Worm (Caenorhabditis elegans): ENCODE data around the gene F08F8.11.

F08F8.11 gene

DNA sequence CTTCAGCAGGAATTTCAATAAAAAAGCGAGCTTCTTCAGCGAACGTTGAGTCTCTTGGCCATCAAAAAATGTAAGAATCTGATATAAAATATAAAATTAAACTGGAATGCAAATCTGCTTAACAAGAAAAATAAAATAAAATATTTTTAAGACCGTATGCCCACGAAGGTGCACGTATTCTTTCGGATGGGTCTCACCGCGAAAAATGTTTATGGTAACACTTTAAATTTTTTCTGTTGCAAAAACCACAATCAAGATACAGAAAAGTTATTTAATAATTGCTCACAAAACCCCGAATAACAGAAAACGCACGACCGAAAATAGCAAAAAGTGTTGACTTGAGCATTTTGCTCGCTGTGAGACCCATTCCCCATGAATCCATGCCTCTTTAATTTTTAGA is 26.6 kb upstream of the F08F8.11 start:
- TF ChIP-seq hlh-8 (tag; optimal IDR thresholded peaks at IDR 0.05) (no peak), tbx-2 (tag; optimal IDR thresholded peaks at IDR 0.05) (no peak), ets-4 (tag; optimal IDR thresholded peaks at IDR 0.05) (no peak), mec-3 (tag; optimal IDR thresholded peaks at IDR 0.05; ENCODE audit: borderline replicate concordance) (no peak), fax-1 (tag; optimal IDR thresholded peaks at IDR 0.05) (no peak), ceh-30 (tag; optimal IDR thresholded peaks at IDR 0.05) (no peak), ceh-6 (GFP tag; optimal IDR thresholded peaks at IDR 0.05) (no peak), sox-2 (GFP tag; IDR thresholded peaks at IDR 0.05) (no peak), pag-3 (tag; optimal IDR thresholded peaks at IDR 0.05; ENCODE audit: borderline replicate concordance) (no peak), ref-2 (tag; optimal IDR thresholded peaks at IDR 0.05) (no peak), tbx-7 (tag; optimal IDR thresholded peaks at IDR 0.05) (no peak), ceh-34 (tag; optimal IDR thresholded peaks at IDR 0.05) (no peak), eyg-1 (tag; optimal IDR thresholded peaks at IDR 0.05) (no peak), lin-11 (tag; optimal IDR thresholded peaks at IDR 0.05) (no peak)

DNA sequence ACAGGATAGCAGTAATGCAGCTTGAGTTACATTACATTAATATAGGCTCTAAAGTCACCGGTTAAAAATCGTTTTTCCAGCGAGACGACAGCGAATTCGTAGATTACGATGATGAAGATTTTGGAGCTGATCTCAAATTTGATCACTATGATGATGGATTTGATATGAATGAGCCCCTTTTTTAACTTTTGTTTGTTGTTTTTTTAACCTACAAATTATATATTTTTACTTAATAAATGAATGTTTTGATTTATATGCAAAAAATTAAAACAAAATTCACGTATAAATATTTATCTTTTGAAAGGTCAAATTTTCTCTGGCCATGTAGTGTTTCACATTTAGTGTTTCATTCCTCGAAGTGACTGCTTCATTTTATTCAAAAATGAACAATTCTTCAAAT is 22.3 kb upstream of the F08F8.11 start, which contains the start of gene F08F8.6:
TSS of gene F08F8.6 (plus strand) at position 301 of the 400 bp plus-strand sequence.
- TF ChIP-seq pat-9 (tag; optimal IDR thresholded peaks at IDR 0.05) (no peak), ceh-30 (tag; optimal IDR thresholded peaks at IDR 0.05) (no peak), unc-86 (tag; optimal IDR thresholded peaks at IDR 0.05) (no peak), rnt-1 (tag; optimal IDR thresholded peaks at IDR 0.05) (no peak), ztf-16 (tag; optimal IDR thresholded peaks at IDR 0.05) (no peak), ceh-19 (GFP tag; optimal IDR thresholded peaks at IDR 0.05) (no peak), che-1 (tag; optimal IDR thresholded peaks at IDR 0.05) (no peak)

- TF ChIP-seq nfya-1 (tag; optimal IDR thresholded peaks at IDR 0.05), result no peak
- TF ChIP-seq Y22D7AL.16 (tag; optimal IDR thresholded peaks at IDR 0.05), result no peak
- TF ChIP-seq pag-3 (tag; optimal IDR thresholded peaks at IDR 0.05; ENCODE audit: borderline replicate concordance), result no peak
- no peak for TF ChIP-seq ceh-24 (tag; optimal IDR thresholded peaks at IDR 0.05)
- no peak for TF ChIP-seq tbx-7 (tag; optimal IDR thresholded peaks at IDR 0.05)
- TF ChIP-seq pha-4 (tag; optimal IDR thresholded peaks at IDR 0.05), result no peak
- TF ChIP-seq ztf-16 (tag; optimal IDR thresholded peaks at IDR 0.05), result no peak
- no peak for TF ChIP-seq ahr-1 (tag; optimal IDR thresholded peaks at IDR 0.05)
Observed at ce11 chrIII:7347049-7347448, 18.7 kb upstream of the F08F8.11 start, which contains the start of gene F08F8.7. Gene F08F8.7, minus strand, starts transcription at chrIII:7347149.

- TF ChIP-seq ceh-14 (tag; optimal IDR thresholded peaks at IDR 0.05) (no peak), hlh-15 (tag; optimal IDR thresholded peaks at IDR 0.05) (no peak), eyg-1 (tag; optimal IDR thresholded peaks at IDR 0.05) (no peak)
Observed at ce11 chrIII:7349075-7349474, 16.6 kb upstream of the F08F8.11 start, which contains the start of gene gos-28. Gene gos-28, minus strand, starts transcription at chrIII:7349175.

DNA sequence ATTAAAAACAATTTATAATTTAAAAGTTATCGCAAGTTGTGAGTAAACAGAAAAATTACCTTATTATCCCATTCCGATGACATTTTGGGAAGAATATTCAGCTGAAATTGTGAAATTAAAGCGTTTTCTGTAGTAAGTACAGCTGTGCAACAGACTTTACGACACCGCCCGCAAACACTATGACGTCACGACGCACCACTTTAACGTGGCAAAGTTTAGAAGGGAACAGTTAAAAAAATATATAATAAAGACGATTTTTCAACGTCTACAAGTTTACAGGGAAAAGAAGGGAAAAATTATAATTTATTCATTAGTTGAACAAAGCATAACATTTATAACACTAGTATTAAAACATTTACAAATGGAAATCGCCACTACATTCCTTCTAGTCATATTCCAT is 11.8 kb upstream of the F08F8.11 start, which contains the start of gene F08F8.9:
TSS of gene F08F8.9 (minus strand) at position 101 of the 400 bp plus-strand sequence.
- TF ChIP-seq sox-2 (GFP tag; IDR thresholded peaks at IDR 0.05) (no peak), pat-9 (tag; optimal IDR thresholded peaks at IDR 0.05) (no peak)

DNA sequence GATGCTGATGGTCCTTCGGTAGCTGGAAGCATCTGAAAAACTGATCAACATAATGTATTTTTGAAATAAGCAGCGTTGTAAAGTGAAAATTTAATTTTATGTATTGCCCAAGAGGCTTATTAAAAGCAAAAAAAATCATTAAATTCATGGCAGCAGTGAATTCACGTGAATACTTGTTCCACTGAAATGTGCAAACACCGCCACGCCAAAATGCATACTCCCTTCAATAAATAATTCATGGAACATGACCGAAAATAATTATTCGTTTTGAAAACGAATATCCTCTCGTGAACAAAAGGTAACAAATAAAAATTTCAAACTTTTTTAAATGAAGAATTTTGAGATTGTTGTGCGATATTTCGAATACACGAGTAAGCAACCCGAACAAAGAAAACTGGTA is 8.3 kb upstream of the F08F8.11 start, which contains the start of gene F08F8.10:
TSS of gene F08F8.10 (minus strand) at position 38 of the 400 bp plus-strand sequence.
- TF ChIP-seq pat-9 (tag; optimal IDR thresholded peaks at IDR 0.05) (no peak), elt-2 (tag; optimal IDR thresholded peaks at IDR 0.05) (peak; percentile 7), sox-2 (GFP tag; IDR thresholded peaks at IDR 0.05) (no peak), ahr-1 (tag; optimal IDR thresholded peaks at IDR 0.05) (no peak), unc-86 (tag; optimal IDR thresholded peaks at IDR 0.05) (peak; percentile 78), elt-4 (tag; optimal IDR thresholded peaks at IDR 0.05) (no peak), eyg-1 (tag; optimal IDR thresholded peaks at IDR 0.05) (no peak), unc-55 (GFP tag; optimal IDR thresholded peaks at IDR 0.05) (peak; percentile 30), hlh-15 (tag; optimal IDR thresholded peaks at IDR 0.05) (no peak), dmd-4 (tag; optimal IDR thresholded peaks at IDR 0.05; ENCODE audit: borderline replicate concordance) (no peak), hlh-30 (tag; optimal IDR thresholded peaks at IDR 0.05; ENCODE audit: insufficient read depth) (peak; percentile 62), madf-2 (tag; optimal IDR thresholded peaks at IDR 0.05) (no peak), K09A11.1 (tag; optimal IDR thresholded peaks at IDR 0.05; ENCODE audit: insufficient read depth) (no peak)
